Fruit fly (Drosophila melanogaster) whole organism, wandering third instar larva: ENCODE data around the gene Bruce.

Experiments used
- CG32264 ChIP-seq: fragments of 200-800 bp; sonication (Bioruptor generic); optimal IDR thresholded peaks from 2 replicates; lab custom pipeline; 2016; ENCODE audit warnings: missing biosample characterization, missing genetic modification characterization
- CrebA ChIP-seq: fragments of 200-800 bp; sonication (Bioruptor generic); optimal IDR thresholded peaks from 2 replicates; lab custom pipeline; 2016; ENCODE audit warnings: missing biosample characterization, mild to moderate bottlenecking, missing genetic modification characterization, borderline replicate concordance
- Dif ChIP-seq: fragments of 200-275, 200-300 bp; sonication (Bioruptor generic); optimal IDR thresholded peaks from 2 replicates; lab custom pipeline; 2018; ENCODE audit warnings: missing biosample characterization, missing genetic modification characterization; ENCODE audit not compliant: partially characterized antibody
- Hr83 ChIP-seq: fragments of 200-300 bp; sonication (Bioruptor generic); optimal IDR thresholded peaks from 2 replicates; lab custom pipeline; 2016; ENCODE audit warnings: missing biosample characterization, mild to moderate bottlenecking, missing genetic modification characterization, moderate library complexity; ENCODE audit not compliant: poor library complexity, severe bottlenecking
- Myc ChIP-seq: fragments of >200 bp; optimal IDR thresholded peaks from 2 replicates; lab custom pipeline; 2017
- br ChIP-seq: fragments of 200-800 bp; sonication (Bioruptor generic); optimal IDR thresholded peaks from 2 replicates; lab custom pipeline; 2016; ENCODE audit warnings: missing biosample characterization, missing genetic modification characterization
- brk ChIP-seq: fragments of 200-800 bp; sonication (Bioruptor generic); optimal IDR thresholded peaks from 2 replicates; lab custom pipeline; 2016; ENCODE audit warnings: missing biosample characterization, mild to moderate bottlenecking, missing genetic modification characterization
- h ChIP-seq: fragments of 200-800 bp; sonication (Bioruptor generic); optimal IDR thresholded peaks from 3 replicates; lab custom pipeline; 2016; ENCODE audit warnings: missing biosample characterization, mild to moderate bottlenecking, missing genetic modification characterization
- pan ChIP-seq: fragments of >200 bp; optimal IDR thresholded peaks from 2 replicates; lab custom pipeline; 2017
- psq ChIP-seq: fragments of 200-800 bp; sonication (Bioruptor generic); optimal IDR thresholded peaks from 3 replicates; lab custom pipeline; 2017; ENCODE audit warnings: missing biosample characterization, mild to moderate bottlenecking, missing genetic modification characterization, moderate library complexity
- rgr ChIP-seq: fragments of 200-800 bp; sonication (Bioruptor generic); optimal IDR thresholded peaks from 3 replicates; lab custom pipeline; 2016; ENCODE audit warnings: missing biosample characterization, mild to moderate bottlenecking, missing genetic modification characterization
- sage ChIP-seq: fragments of 200-800 bp; sonication (Bioruptor generic); optimal IDR thresholded peaks from 2 replicates; lab custom pipeline; 2016; ENCODE audit warnings: missing biosample characterization, mild to moderate bottlenecking, missing genetic modification characterization
- sv ChIP-seq: fragments of 200-800 bp; sonication (Bioruptor generic); optimal IDR thresholded peaks from 3 replicates; lab custom pipeline; 2016; ENCODE audit warnings: missing biosample characterization, missing genetic modification characterization

dm6 chr3R:10369799-10370198 lies 38.6 kb upstream of the Bruce start:
- TF ChIP-seq sage (no peak), pan (no peak), sv (no peak), br (no peak), CrebA (GFP tag; lab: Kevin White, UChicago) (no peak), brk (GFP tag; lab: Kevin White, UChicago) (no peak), psq (no peak), Dif (GFP tag; lab: Kevin White, UChicago) (no peak), Hr83 (GFP tag; lab: Kevin White, UChicago) (no peak), Myc (no peak), h (GFP tag; lab: Kevin White, UChicago) (no peak), rgr (no peak), CG32264 (GFP tag; lab: Kevin White, UChicago) (no peak)
